Worm (Caenorhabditis elegans) whole organism, L3 larva: ENCODE results near the gene pqn-70.

Experiments
- aly-2 ChIP-seq: fragments of 150-350 bp; optimal IDR thresholded peaks from 2 replicates; lab custom pipeline; 2014; ENCODE audit warnings: missing biosample characterization, missing genetic modification characterization
- ama-1 ChIP-seq: fragments of 150-350 bp; optimal IDR thresholded peaks from 2 replicates; lab custom pipeline; 2018
- elt-1 ChIP-seq: fragments of 150-350 bp; optimal IDR thresholded peaks from 2 replicates; lab custom pipeline; 2014; ENCODE audit warnings: missing biosample characterization, missing genetic modification characterization
- elt-3 ChIP-seq, 3 experiments: fragments of 150-350 bp in 1 of 3; sonication (generic microtip) in 2 of 3; optimal IDR thresholded peaks; 2 replicates in 2 of 3; 4 replicates in 1 of 3; lab custom pipeline; 2014 to 2017; ENCODE audit warnings: missing biosample characterization in 3 of 3, missing genetic modification characterization in 3 of 3
- fos-1 ChIP-seq: fragments of 150-350 bp; optimal IDR thresholded peaks from 2 replicates; lab custom pipeline; 2014; ENCODE audit warnings: missing biosample characterization, missing genetic modification characterization
- jun-1 ChIP-seq: fragments of 150-350 bp; optimal IDR thresholded peaks from 2 replicates; lab custom pipeline; 2014; ENCODE audit warnings: missing biosample characterization, missing genetic modification reagents, missing genetic modification characterization
- nhr-12 ChIP-seq: fragments of 150-350 bp; optimal IDR thresholded peaks from 2 replicates; lab custom pipeline; 2014; ENCODE audit warnings: missing biosample characterization, missing genetic modification characterization
- nhr-67 ChIP-seq: fragments of 150-350 bp; optimal IDR thresholded peaks from 2 replicates; lab custom pipeline; 2014; ENCODE audit warnings: missing biosample characterization, missing genetic modification characterization
- nhr-76 ChIP-seq: fragments of 150-350 bp; sonication (generic microtip); optimal IDR thresholded peaks from 5 replicates; lab custom pipeline; 2014; ENCODE audit warnings: missing biosample characterization, missing genetic modification characterization
- nhr-77 ChIP-seq: fragments of 150-350 bp; optimal IDR thresholded peaks from 2 replicates; lab custom pipeline; 2014; ENCODE audit warnings: missing biosample characterization, missing genetic modification characterization
- skn-1 ChIP-seq: fragments of 150-350 bp; optimal IDR thresholded peaks from 2 replicates; lab custom pipeline; 2014; ENCODE audit warnings: missing biosample characterization, missing genetic modification characterization
- snpc-4 ChIP-seq: fragments of 150-350 bp; optimal IDR thresholded peaks from 2 replicates; lab custom pipeline; 2014; ENCODE audit warnings: missing biosample characterization, missing genetic modification characterization
- zag-1 ChIP-seq: fragments of 150-350 bp; optimal IDR thresholded peaks from 2 replicates; lab custom pipeline; 2014; ENCODE audit warnings: missing biosample characterization, missing genetic modification characterization

ce11 chrV:11201826-11202565 is 26.5 kb downstream of the pqn-70 start, which contains the start of gene K10D6.4:
- no peak for TF ChIP-seq snpc-4
- no peak for TF ChIP-seq nhr-12
- no peak for TF ChIP-seq nhr-67 (tag; lab: Kevin White, UChicago)
- TF ChIP-seq nhr-76 (tag; lab: Kevin White, UChicago) = no peak
- no peak for TF ChIP-seq skn-1 (tag; lab: Kevin White, UChicago)
- no peak for TF ChIP-seq elt-3 (tag; optimal IDR thresholded peaks at IDR 0.05; lab: Kevin White, UChicago)
- no peak for TF ChIP-seq zag-1 (tag; lab: Kevin White, UChicago)
- no peak for TF ChIP-seq jun-1 (tag; lab: Kevin White, UChicago)
- no peak for TF ChIP-seq elt-1 (tag; lab: Kevin White, UChicago)
- no peak for TF ChIP-seq aly-2 (tag; lab: Kevin White, UChicago)
- TF ChIP-seq fos-1 (tag; lab: Kevin White, UChicago) = no peak
- TF ChIP-seq ama-1 (lab: Kevin White, UChicago) = no peak
- no peak for TF ChIP-seq nhr-77 (tag; lab: Kevin White, UChicago)
